Worm (Caenorhabditis elegans) whole organism, L3 larva: ENCODE results near the gene R09H3.2.

Source experiments
- ZK546.5 ChIP-seq: sonication (generic microtip); optimal IDR thresholded peaks from 2 replicates; lab custom pipeline; 2017; ENCODE audit warnings: missing biosample characterization, missing genetic modification characterization
- aly-2 ChIP-seq: fragments of 150-350 bp; optimal IDR thresholded peaks from 2 replicates; lab custom pipeline; 2014; ENCODE audit warnings: missing biosample characterization, missing genetic modification characterization
- ceh-82 ChIP-seq: fragments of 150-350 bp; optimal IDR thresholded peaks from 2 replicates; lab custom pipeline; 2014; ENCODE audit warnings: missing biosample characterization, missing genetic modification characterization
- ceh-9 ChIP-seq: sonication (generic microtip); optimal IDR thresholded peaks from 2 replicates; lab custom pipeline; 2018; ENCODE audit warnings: missing biosample characterization, missing genetic modification characterization
- daf-12 ChIP-seq: fragments of 150-350 bp; optimal IDR thresholded peaks from 2 replicates; lab custom pipeline; 2014; ENCODE audit warnings: missing biosample characterization, missing genetic modification reagents, missing genetic modification characterization
- egl-5 ChIP-seq: fragments of 150-350 bp; optimal IDR thresholded peaks from 2 replicates; lab custom pipeline; 2017; ENCODE audit warnings: missing biosample characterization, missing genetic modification reagents, missing genetic modification characterization, inconsistent platforms
- elt-2 ChIP-seq: sonication (generic microtip); optimal IDR thresholded peaks from 2 replicates; lab custom pipeline; 2016; ENCODE audit warnings: missing genetic modification reagents, mild to moderate bottlenecking, missing genetic modification characterization, missing compliant biosample characterization
- elt-3 ChIP-seq, 3 experiments: fragments of 150-350 bp in 1 of 3; sonication (generic microtip) in 2 of 3; optimal IDR thresholded peaks; 2 replicates in 2 of 3; 4 replicates in 1 of 3; lab custom pipeline; 2014 to 2017; ENCODE audit warnings: missing biosample characterization in 3 of 3, missing genetic modification characterization in 3 of 3
- eor-1 ChIP-seq, 2 experiments: fragments of 150-350 bp; optimal IDR thresholded peaks; 2 replicates each; lab custom pipeline; 2014 to 2018; ENCODE audit warnings: missing biosample characterization in 2 of 2, missing genetic modification characterization in 2 of 2
- fkh-2 ChIP-seq: fragments of 150-350 bp; optimal IDR thresholded peaks from 2 replicates; lab custom pipeline; 2014; ENCODE audit warnings: missing biosample characterization, missing genetic modification reagents, missing genetic modification characterization
- fos-1 ChIP-seq: fragments of 150-350 bp; optimal IDR thresholded peaks from 2 replicates; lab custom pipeline; 2014; ENCODE audit warnings: missing biosample characterization, missing genetic modification characterization
- hmg-11 ChIP-seq: sonication (generic microtip); optimal IDR thresholded peaks from 2 replicates; lab custom pipeline; 2016; ENCODE audit warnings: missing genetic modification characterization, missing compliant biosample characterization
- jun-1 ChIP-seq: fragments of 150-350 bp; optimal IDR thresholded peaks from 2 replicates; lab custom pipeline; 2014; ENCODE audit warnings: missing biosample characterization, missing genetic modification reagents, missing genetic modification characterization
- lin-15B ChIP-seq: fragments of 150-350 bp; optimal IDR thresholded peaks from 2 replicates; lab custom pipeline; 2014; ENCODE audit warnings: missing biosample characterization, missing genetic modification characterization
- lin-39 ChIP-seq: fragments of 150-350 bp; optimal IDR thresholded peaks from 2 replicates; lab custom pipeline; 2018; ENCODE audit warnings: missing biosample characterization, missing genetic modification reagents, missing genetic modification characterization
- lsy-12 ChIP-seq: sonication (generic microtip); optimal IDR thresholded peaks from 2 replicates; lab custom pipeline; 2016; ENCODE audit warnings: mild to moderate bottlenecking, missing genetic modification characterization, missing compliant biosample characterization
- mdl-1 ChIP-seq: fragments of 150-350 bp; optimal IDR thresholded peaks from 2 replicates; lab custom pipeline; 2014; ENCODE audit warnings: missing biosample characterization, missing genetic modification characterization
- nhr-11 ChIP-seq: fragments of 150-350 bp; optimal IDR thresholded peaks from 2 replicates; lab custom pipeline; 2014; ENCODE audit warnings: missing biosample characterization, missing genetic modification characterization
- nhr-12 ChIP-seq: fragments of 150-350 bp; optimal IDR thresholded peaks from 2 replicates; lab custom pipeline; 2014; ENCODE audit warnings: missing biosample characterization, missing genetic modification characterization
- nhr-237 ChIP-seq: fragments of 150-350 bp; optimal IDR thresholded peaks from 2 replicates; lab custom pipeline; 2014; ENCODE audit warnings: missing biosample characterization, missing genetic modification characterization
- nhr-25 ChIP-seq: sonication (generic microtip); optimal IDR thresholded peaks from 2 replicates; lab custom pipeline; 2017; ENCODE audit warnings: missing biosample characterization, missing genetic modification characterization
- nhr-28 ChIP-seq: fragments of 150-350 bp; optimal IDR thresholded peaks from 2 replicates; lab custom pipeline; 2014; ENCODE audit warnings: missing biosample characterization, missing genetic modification characterization
- nhr-43 ChIP-seq: sonication (generic microtip); optimal IDR thresholded peaks from 2 replicates; lab custom pipeline; 2016; ENCODE audit warnings: mild to moderate bottlenecking, missing genetic modification characterization, missing compliant biosample characterization; ENCODE audit not compliant: poor library complexity, severe bottlenecking
- nhr-67 ChIP-seq: fragments of 150-350 bp; optimal IDR thresholded peaks from 2 replicates; lab custom pipeline; 2014; ENCODE audit warnings: missing biosample characterization, missing genetic modification characterization
- pha-4 ChIP-seq: fragments of 150-350 bp; optimal IDR thresholded peaks from 2 replicates; lab custom pipeline; 2014; ENCODE audit warnings: missing biosample characterization, missing genetic modification reagents, missing genetic modification characterization
- skn-1 ChIP-seq: fragments of 150-350 bp; optimal IDR thresholded peaks from 2 replicates; lab custom pipeline; 2014; ENCODE audit warnings: missing biosample characterization, missing genetic modification characterization
- snpc-4 ChIP-seq: fragments of 150-350 bp; optimal IDR thresholded peaks from 2 replicates; lab custom pipeline; 2014; ENCODE audit warnings: missing biosample characterization, missing genetic modification characterization
- unc-39 ChIP-seq: sonication (generic microtip); optimal IDR thresholded peaks from 4 replicates; lab custom pipeline; 2017; ENCODE audit warnings: missing biosample characterization, missing genetic modification characterization
- unc-62 ChIP-seq: fragments of 150-350 bp; sonication (generic microtip); optimal IDR thresholded peaks from 4 replicates; lab custom pipeline; 2014; ENCODE audit warnings: missing biosample characterization, missing genetic modification reagents, missing genetic modification characterization
- zag-1 ChIP-seq: fragments of 150-350 bp; optimal IDR thresholded peaks from 2 replicates; lab custom pipeline; 2014; ENCODE audit warnings: missing biosample characterization, missing genetic modification characterization
- ztf-11 ChIP-seq: fragments of 150-350 bp; optimal IDR thresholded peaks from 2 replicates; lab custom pipeline; 2014; ENCODE audit warnings: missing biosample characterization, missing genetic modification characterization

R09H3.2 gene

DNA sequence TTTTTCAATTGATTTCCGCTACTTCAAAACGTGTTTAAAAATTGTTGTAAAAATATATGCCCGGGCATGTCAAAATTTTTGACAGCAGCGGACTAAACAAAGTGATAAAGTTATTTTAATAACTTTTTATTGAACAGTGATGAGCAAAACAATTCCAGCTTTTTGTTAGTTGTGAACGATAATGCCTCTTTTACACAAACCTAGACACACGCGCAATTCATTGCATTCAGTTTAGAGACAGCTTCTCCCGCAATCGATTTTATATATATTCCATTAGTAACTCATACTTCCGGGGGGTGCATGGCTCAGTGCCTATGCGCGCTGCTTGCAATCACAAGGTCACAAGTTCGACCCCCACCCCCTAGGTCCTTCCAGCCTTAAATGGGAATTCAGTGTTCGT, 10.7 kb downstream of the R09H3.2 start, which contains the start of gene ZK380.6:
Gene ZK380.6 (plus strand): TSS at position 301 of the 400 bp plus-strand sequence.
- TF ChIP-seq fkh-2 (no peak), unc-39 (tag; lab: Kevin White, UChicago) (no peak), skn-1 (tag; lab: Kevin White, UChicago) (no peak), zag-1 (tag; lab: Kevin White, UChicago) (no peak), nhr-11 (tag; lab: Kevin White, UChicago) (no peak), elt-2 (tag; lab: Kevin White, UChicago) (no peak), mdl-1 (no peak), lin-15B (no peak), lsy-12 (tag; lab: Kevin White, UChicago) (no peak), egl-5 (tag; lab: Kevin White, UChicago) (no peak), pha-4 (tag; lab: Kevin White, UChicago) (no peak), nhr-43 (tag; lab: Kevin White, UChicago) (no peak), nhr-25 (tag; lab: Kevin White, UChicago) (no peak), fos-1 (tag; lab: Kevin White, UChicago) (no peak), nhr-12 (no peak), snpc-4 (no peak), nhr-28 (tag; lab: Kevin White, UChicago) (no peak), ceh-82 (no peak), lin-39 (tag; lab: Kevin White, UChicago) (no peak)

DNA sequence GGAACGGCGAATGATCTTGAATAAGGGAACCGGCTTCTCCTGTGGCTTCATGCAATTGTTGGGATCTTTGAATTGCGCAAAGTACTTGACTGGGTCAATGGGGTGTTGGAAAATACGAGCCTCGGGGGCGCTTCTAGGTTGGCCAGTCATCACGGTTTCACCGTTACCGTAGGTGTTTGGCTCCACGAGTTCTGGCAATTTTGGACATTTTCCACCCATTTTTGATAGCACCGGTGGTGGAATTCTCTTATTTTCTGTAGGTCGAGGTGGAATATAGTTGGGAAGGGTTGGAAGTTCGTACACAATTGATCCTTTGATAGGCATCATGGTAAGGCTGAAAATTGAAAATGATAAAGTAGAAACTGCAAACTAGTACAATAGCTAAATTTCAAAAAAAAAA, 13.2 kb downstream of the R09H3.2 start, which contains the start of gene ZK380.4:
Gene ZK380.4 (minus strand): TSS at position 327 of the 400 bp plus-strand sequence.
- TF ChIP-seq nhr-11 (tag; lab: Kevin White, UChicago) (no peak), eor-1 (tag; optimal IDR thresholded peaks at IDR 0.05; lab: Kevin White, UChicago) (no peak), mdl-1 (no peak), aly-2 (tag; lab: Kevin White, UChicago) (no peak), nhr-67 (tag; lab: Kevin White, UChicago) (no peak)
- TF ChIP-seq, all 47 proteins: peak for 0

DNA sequence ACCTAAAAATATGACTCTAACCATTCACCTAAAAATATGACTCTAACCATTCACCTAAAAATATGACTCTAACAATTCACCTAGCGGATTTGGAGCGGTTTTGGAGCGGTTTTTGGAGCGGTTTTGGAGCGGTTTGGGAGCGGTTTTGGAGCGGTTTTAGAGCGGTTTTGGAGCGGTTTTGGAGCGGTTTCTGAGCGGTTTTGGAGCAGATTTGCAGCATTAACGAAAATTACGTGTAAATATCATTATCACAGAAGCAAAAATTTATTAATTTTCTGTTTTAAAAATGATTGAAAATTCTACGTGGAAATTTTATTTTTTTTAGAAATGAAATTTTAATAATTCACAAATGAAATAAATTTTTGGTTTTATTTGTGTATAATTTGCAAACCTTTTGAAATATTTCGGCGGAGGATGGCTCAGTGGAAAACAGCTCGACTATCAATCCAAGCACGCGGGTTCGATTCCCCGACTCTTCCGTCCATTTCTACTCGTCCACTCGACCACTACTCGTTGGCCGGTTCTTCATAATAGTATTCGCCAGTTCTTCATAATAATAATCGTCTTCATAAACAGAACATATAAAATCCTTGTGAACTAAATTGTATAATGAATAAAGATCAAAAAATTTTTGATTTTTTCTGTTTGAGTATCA, 21.3 kb downstream of the R09H3.2 start:
- no peak for TF ChIP-seq nhr-11 (tag; lab: Kevin White, UChicago)
- no peak for TF ChIP-seq unc-62 (GFP tag; lab: Kevin White, UChicago)
- TF ChIP-seq ZK546.5: no peak
- no peak for TF ChIP-seq daf-12 (tag; lab: Kevin White, UChicago)
- TF ChIP-seq skn-1 (tag; lab: Kevin White, UChicago): no peak
- TF ChIP-seq, all 47 proteins: peak for 0

DNA sequence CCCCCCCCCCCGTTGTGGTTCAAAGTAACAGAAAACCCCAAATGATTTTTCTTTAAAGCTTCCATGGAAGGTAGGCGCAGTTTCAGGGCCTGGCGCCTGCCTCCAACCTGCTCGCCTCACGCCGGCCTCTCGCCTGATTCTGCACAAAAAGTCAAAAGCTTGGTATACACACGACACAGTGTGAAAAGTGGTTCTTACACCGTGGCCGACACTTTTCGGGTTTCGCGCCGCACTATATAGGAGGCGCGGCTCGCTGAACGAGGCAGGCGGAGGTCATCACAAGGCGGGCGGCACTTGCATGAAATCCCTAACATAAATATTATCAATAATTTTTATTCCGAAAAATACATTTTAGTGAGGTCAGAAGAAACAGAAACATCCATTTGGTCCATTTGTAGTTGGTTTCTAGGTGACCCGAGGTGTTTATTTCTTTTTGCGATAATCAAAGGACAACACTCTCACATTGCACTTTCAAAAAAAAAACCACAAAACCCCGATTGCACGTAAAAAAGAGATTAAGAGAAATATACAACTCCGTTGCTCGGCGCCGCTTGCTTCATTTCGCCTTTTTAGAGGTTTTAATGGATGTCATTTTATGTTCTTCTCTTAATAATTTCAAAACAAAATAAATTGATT, 33.8 kb downstream of the R09H3.2 start, which contains the start of gene ZK380.2:
Gene ZK380.2 (plus strand): TSS at position 586 of the 636 bp plus-strand sequence.
- no peak for TF ChIP-seq lin-39 (tag; lab: Kevin White, UChicago)
- TF ChIP-seq hmg-11 (tag; lab: Kevin White, UChicago): no peak
- TF ChIP-seq jun-1: no peak
- no peak for TF ChIP-seq lsy-12 (tag; lab: Kevin White, UChicago)
- no peak for TF ChIP-seq nhr-28 (tag; lab: Kevin White, UChicago)
- no peak for TF ChIP-seq elt-2 (tag; lab: Kevin White, UChicago)
- no peak for TF ChIP-seq unc-62 (GFP tag; lab: Kevin White, UChicago)
- no peak for TF ChIP-seq snpc-4
- TF ChIP-seq ZK546.5: no peak
- no peak for TF ChIP-seq nhr-12
- no peak for TF ChIP-seq aly-2 (tag; lab: Kevin White, UChicago)
- TF ChIP-seq fkh-2: no peak
- no peak for TF ChIP-seq nhr-237 (tag; lab: Kevin White, UChicago)
- no peak for TF ChIP-seq mdl-1
- no peak for TF ChIP-seq elt-3 (tag; optimal IDR thresholded peaks at IDR 0.05; lab: Kevin White, UChicago)

DNA sequence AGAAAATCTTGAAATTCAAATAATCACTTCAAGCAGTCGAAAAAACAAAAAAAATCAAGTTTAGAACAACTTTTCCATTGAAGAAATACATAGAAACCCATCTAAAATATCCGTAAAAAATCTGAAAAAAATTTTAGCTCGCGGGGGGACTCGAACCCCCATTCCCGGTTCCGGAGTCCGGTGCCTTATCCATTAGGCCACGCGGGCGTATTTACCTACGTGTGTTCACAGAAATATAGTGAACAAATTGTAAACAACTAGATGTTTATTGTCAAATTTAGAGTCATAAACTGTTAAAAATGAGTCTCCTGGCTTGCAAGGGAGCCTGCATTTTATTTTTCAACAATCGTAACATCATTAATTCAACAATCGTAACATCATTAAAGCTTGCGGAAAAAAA, 35.1 kb downstream of the R09H3.2 start:
- TF ChIP-seq ztf-11 (tag; lab: Kevin White, UChicago) (no peak), ceh-9 (tag; lab: Kevin White, UChicago) (no peak), lsy-12 (tag; lab: Kevin White, UChicago) (no peak)
- TF ChIP-seq, all 47 proteins: peak for 0
